Worm (Caenorhabditis elegans): ENCODE results near the gene str-214.

str-214 gene

ce11 chrV:16309523-16309922 is 5.6 kb upstream of the str-214 start, which contains the start of gene oac-7:
oac-7 (plus strand) TSS chrV:16309805.
- no peak for TF ChIP-seq tbx-9 (tag; optimal IDR thresholded peaks at IDR 0.05; ENCODE audit: borderline replicate concordance)
- TF ChIP-seq lir-1 (GFP tag; conservative IDR thresholded peaks at IDR 0.05) = no peak
- TF ChIP-seq nfyb-1 (GFP tag; IDR thresholded peaks at IDR 0.05) = no peak
- no peak for TF ChIP-seq lin-35 (GFP tag; optimal IDR thresholded peaks at IDR 0.05)
- TF ChIP-seq F33H1.4 (GFP tag; IDR thresholded peaks at IDR 0.05) = no peak
- no peak for TF ChIP-seq cebp-1 (GFP tag; IDR thresholded peaks at IDR 0.05)
- peak; percentile 85 for TF ChIP-seq cebp-1 (tag; optimal IDR thresholded peaks at IDR 0.05)
- TF ChIP-seq Y67H2A.10 (GFP tag; conservative IDR thresholded peaks at IDR 0.05) = no peak

DNA sequence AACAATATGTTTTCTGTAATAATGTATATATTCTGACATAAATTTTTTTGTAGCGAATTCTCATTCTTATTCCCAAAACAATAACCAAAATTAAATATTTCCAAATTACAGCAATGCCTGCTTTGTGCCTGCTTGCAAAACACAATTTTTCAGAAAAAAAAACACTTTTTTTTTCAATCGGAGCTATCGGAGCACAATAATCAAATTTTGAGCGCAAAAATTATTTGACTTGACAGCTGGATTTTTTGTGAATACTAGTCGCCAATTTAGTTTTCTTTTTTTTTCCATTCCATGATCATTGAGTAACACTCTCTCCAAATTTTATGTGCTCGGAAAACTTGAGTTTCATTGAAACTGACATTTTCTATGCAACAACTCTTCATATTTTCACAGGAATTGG is 2.1 kb downstream of the str-214 start, which contains the start of gene srh-180:
Gene srh-180 (plus strand): TSS at position 301 of the 400 bp plus-strand sequence.
- TF ChIP-seq K11D2.4 (GFP tag; IDR thresholded peaks at IDR 0.05) = no peak
- TF ChIP-seq dpl-1 (GFP tag; optimal IDR thresholded peaks at IDR 0.05) = no peak
- no peak for TF ChIP-seq let-607 (tag; optimal IDR thresholded peaks at IDR 0.05)
- TF ChIP-seq hrde-1 (tag; optimal IDR thresholded peaks at IDR 0.05; ENCODE audit: borderline replicate concordance) = no peak
- TF ChIP-seq ztf-25 (GFP tag; IDR thresholded peaks at IDR 0.05) = no peak
- TF ChIP-seq unc-130 (GFP tag; optimal IDR thresholded peaks at IDR 0.05) = no peak
- TF ChIP-seq ztf-3 (GFP tag; optimal IDR thresholded peaks at IDR 0.05) = no peak
- TF ChIP-seq Y67H2A.10 (GFP tag; conservative IDR thresholded peaks at IDR 0.05) = no peak
- TF ChIP-seq attf-3 (GFP tag; conservative IDR thresholded peaks at IDR 0.05) = no peak
- TF ChIP-seq nhr-179 (tag; optimal IDR thresholded peaks at IDR 0.05) = no peak
- TF ChIP-seq dox-1 (GFP tag; IDR thresholded peaks at IDR 0.05) = no peak
- no peak for TF ChIP-seq T26A5.8 (tag; optimal IDR thresholded peaks at IDR 0.05)

DNA sequence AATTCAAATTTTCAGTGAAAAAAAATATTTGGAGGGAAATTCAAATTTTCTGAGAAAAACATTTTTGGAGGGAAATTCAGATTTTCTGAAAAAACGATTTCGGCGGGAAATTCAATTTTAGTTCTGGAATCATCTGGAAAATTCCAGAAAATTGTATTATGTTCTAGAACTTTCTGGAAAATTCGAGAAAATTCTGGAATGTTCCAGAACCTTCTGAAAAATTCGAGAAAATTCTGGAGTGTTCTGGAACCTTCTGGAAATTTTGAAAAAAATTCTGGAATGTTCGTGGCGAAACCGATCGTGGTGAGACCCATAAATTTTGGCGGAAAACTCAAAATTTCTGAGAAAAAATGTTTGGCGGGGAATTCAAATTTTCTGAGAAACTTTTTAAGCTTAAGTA is 7.1 kb downstream of the str-214 start:
- TF ChIP-seq hsf-1 (GFP tag; IDR thresholded peaks at IDR 0.05) (peak; percentile 91), Y53F4B.3 (GFP tag; IDR thresholded peaks at IDR 0.05) (no peak)

DNA sequence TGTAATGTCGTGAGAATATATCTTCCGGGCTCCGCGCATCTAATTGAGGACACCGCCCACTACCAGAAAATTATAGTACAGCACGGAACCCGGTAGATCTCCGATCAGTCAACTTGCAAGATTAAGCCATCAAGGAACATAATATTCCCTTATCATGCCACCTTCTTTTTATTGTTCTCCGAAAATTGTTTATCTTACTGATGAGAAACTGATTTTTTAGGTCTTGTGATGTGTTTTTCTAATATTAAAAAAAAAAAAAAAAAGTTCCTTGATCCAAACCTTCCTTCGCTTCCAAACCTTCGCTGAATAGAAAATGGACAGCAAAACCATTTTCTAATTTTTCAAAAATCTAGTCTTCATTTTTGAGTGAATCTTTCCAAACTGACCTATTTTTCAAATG is 13.7 kb downstream of the str-214 start, which contains the start of gene F57G8.7:
Gene F57G8.7 (plus strand): TSS at position 301 of the 400 bp plus-strand sequence.
- TF ChIP-seq snpc-1.1 (tag; optimal IDR thresholded peaks at IDR 0.05; ENCODE audit: insufficient read depth) = no peak
- no peak for TF ChIP-seq zim-3 (tag; optimal IDR thresholded peaks at IDR 0.05)
- no peak for TF ChIP-seq madf-10 (tag; optimal IDR thresholded peaks at IDR 0.05)
- no peak for TF ChIP-seq ceh-27 (GFP tag; optimal IDR thresholded peaks at IDR 0.05)
- TF ChIP-seq Y56A3A.18 (GFP tag; IDR thresholded peaks at IDR 0.05) = no peak

- TF ChIP-seq lin-40 (tag; optimal IDR thresholded peaks at IDR 0.05) (no peak), ceh-100 (GFP tag; IDR thresholded peaks at IDR 0.05) (no peak), nhr-27 (tag; optimal IDR thresholded peaks at IDR 0.05) (no peak), unc-62 (GFP tag; optimal IDR thresholded peaks at IDR 0.05) (no peak), Y67H2A.10 (GFP tag; conservative IDR thresholded peaks at IDR 0.05) (no peak), chd-7 (tag; optimal IDR thresholded peaks at IDR 0.05) (no peak), lin-35 (GFP tag; optimal IDR thresholded peaks at IDR 0.05) (no peak), B0336.3 (GFP tag; IDR thresholded peaks at IDR 0.05) (no peak)
These were observed 18.3 kb downstream of the str-214 start, which contains the start of gene srh-167 for ce11 chrV:16333412-16333811. srh-167 (plus strand) TSS chrV:16333712.
